Fruit fly (Drosophila melanogaster) whole organism, prepupa: Measurements from ENCODE around the gene CG1637.

Experiments
- Blimp-1 ChIP-seq: fragments of 200-800 bp; sonication (Bioruptor generic); optimal IDR thresholded peaks from 3 replicates; lab custom pipeline; 2017; ENCODE audit warnings: missing biosample characterization, missing genetic modification characterization, mild to moderate bottlenecking, moderate library complexity, missing genetic modification reagents
- CG10631 ChIP-seq: fragments of 200-800 bp; sonication (Bioruptor generic); optimal IDR thresholded peaks from 2 replicates; lab custom pipeline; 2016; ENCODE audit warnings: missing biosample characterization, missing genetic modification characterization
- CG10669 ChIP-seq: fragments of 200-800 bp; sonication (Bioruptor generic); optimal IDR thresholded peaks from 3 replicates; lab custom pipeline; 2018; ENCODE audit warnings: missing biosample characterization, mild to moderate bottlenecking, missing genetic modification characterization, moderate library complexity
- CG15336 ChIP-seq: fragments of 200-800 bp; sonication (Bioruptor generic); IDR thresholded peaks from 2 replicates; pipeline ENCODE4 v1.3.6; 2022; ENCODE audit warnings: missing biosample characterization, missing genetic modification characterization
- CG1621 ChIP-seq: fragments of 200-800 bp; sonication (Bioruptor generic); optimal IDR thresholded peaks from 3 replicates; lab custom pipeline; 2018; ENCODE audit warnings: missing biosample characterization, mild to moderate bottlenecking, missing genetic modification characterization
- CG3032 ChIP-seq: fragments of 200-800 bp; optimal IDR thresholded peaks from 2 replicates; lab custom pipeline; 2019; ENCODE audit warnings: missing biosample characterization, mild to moderate bottlenecking, missing genetic modification characterization, moderate library complexity
- CG31627 ChIP-seq: fragments of 200-800 bp; sonication (Bioruptor generic); optimal IDR thresholded peaks from 3 replicates; lab custom pipeline; 2016; ENCODE audit warnings: missing biosample characterization, missing genetic modification characterization
- CG32006 ChIP-seq: fragments of 200-800 bp; sonication (Bioruptor generic); optimal IDR thresholded peaks from 3 replicates; lab custom pipeline; 2017; ENCODE audit warnings: missing biosample characterization, mild to moderate bottlenecking, missing genetic modification characterization
- CG3919 ChIP-seq: fragments of 200-800 bp; sonication (Bioruptor generic); optimal IDR thresholded peaks from 3 replicates; lab custom pipeline; 2016; ENCODE audit warnings: missing biosample characterization, missing genetic modification characterization
- CG4318 ChIP-seq: fragments of 200-800 bp; sonication (Bioruptor generic); optimal IDR thresholded peaks from 3 replicates; lab custom pipeline; 2017; ENCODE audit warnings: missing biosample characterization, mild to moderate bottlenecking, missing genetic modification characterization
- CG6163 ChIP-seq: fragments of 200-800 bp; sonication (Bioruptor generic); IDR thresholded peaks from 3 replicates; pipeline ENCODE4 v1.3.6; 2022; ENCODE audit warnings: missing biosample characterization, missing genetic modification characterization
- CG6276 ChIP-seq: fragments of 200-800 bp; sonication (Bioruptor generic); optimal IDR thresholded peaks from 2 replicates; lab custom pipeline; 2017; ENCODE audit warnings: missing biosample characterization, mild to moderate bottlenecking, missing genetic modification characterization
- CG6792 ChIP-seq: fragments of 200-800 bp; sonication (Bioruptor generic); optimal IDR thresholded peaks from 3 replicates; lab custom pipeline; 2016; ENCODE audit warnings: missing biosample characterization, missing genetic modification characterization
- CG6854 ChIP-seq: fragments of 200-800 bp; sonication (Bioruptor generic); optimal IDR thresholded peaks from 2 replicates; lab custom pipeline; 2017; ENCODE audit warnings: missing biosample characterization, mild to moderate bottlenecking, missing genetic modification characterization
- CG7368 ChIP-seq: fragments of 200-800 bp; sonication (Bioruptor generic); optimal IDR thresholded peaks from 3 replicates; lab custom pipeline; 2016; ENCODE audit warnings: missing biosample characterization, missing genetic modification characterization
- CG8119 ChIP-seq: fragments of 200-800 bp; sonication (Bioruptor generic); IDR thresholded peaks from 3 replicates; pipeline ENCODE4 v1.3.6; 2022; ENCODE audit warnings: missing biosample characterization, missing genetic modification characterization
- CG8319 ChIP-seq: fragments of 200-800 bp; sonication (Bioruptor generic); optimal IDR thresholded peaks from 3 replicates; lab custom pipeline; 2016; ENCODE audit warnings: missing biosample characterization, missing genetic modification characterization
- CG8632 ChIP-seq: fragments of 200-800 bp; sonication (Bioruptor generic); optimal IDR thresholded peaks from 3 replicates; lab custom pipeline; 2016; ENCODE audit warnings: missing biosample characterization, missing genetic modification characterization
- CG9139 ChIP-seq: fragments of 200-800 bp; sonication (Bioruptor generic); optimal IDR thresholded peaks from 3 replicates; lab custom pipeline; 2017; ENCODE audit warnings: missing biosample characterization, mild to moderate bottlenecking, missing genetic modification characterization
- Eip78C ChIP-seq: fragments of 200-800 bp; sonication (Bioruptor generic); peaks from one replicate; lab custom pipeline; 2016; ENCODE audit warnings: missing biosample characterization, missing genetic modification characterization
- Eip93F ChIP-seq: fragments of 200-800 bp; sonication (Bioruptor generic); optimal IDR thresholded peaks from 2 replicates; lab custom pipeline; 2016; ENCODE audit warnings: missing biosample characterization, mild to moderate bottlenecking, missing genetic modification characterization
- Ets21C ChIP-seq: fragments of 200-800 bp; sonication (Bioruptor generic); optimal IDR thresholded peaks from 3 replicates; lab custom pipeline; 2016; ENCODE audit warnings: missing biosample characterization, missing genetic modification characterization
- Ets96B ChIP-seq: fragments of 200-800 bp; optimal IDR thresholded peaks from 2 replicates; lab custom pipeline; 2019; ENCODE audit warnings: missing biosample characterization, mild to moderate bottlenecking, missing genetic modification characterization, moderate library complexity
- Hr39 ChIP-seq: fragments of 200-800 bp; sonication (Bioruptor generic); optimal IDR thresholded peaks from 2 replicates; lab custom pipeline; 2016; ENCODE audit warnings: missing biosample characterization, missing genetic modification characterization
- Hr4 ChIP-seq: fragments of 200-800 bp; sonication (Bioruptor generic); optimal IDR thresholded peaks from 3 replicates; lab custom pipeline; 2016; ENCODE audit warnings: missing biosample characterization, missing genetic modification characterization
- Met ChIP-seq: fragments of 200-800 bp; sonication (Bioruptor generic); optimal IDR thresholded peaks from 3 replicates; lab custom pipeline; 2016; ENCODE audit warnings: missing biosample characterization, missing genetic modification characterization
- OdsH ChIP-seq: fragments of 200-800 bp; sonication (Bioruptor generic); optimal IDR thresholded peaks from 3 replicates; lab custom pipeline; 2016; ENCODE audit warnings: missing biosample characterization, missing genetic modification characterization
- Smox ChIP-seq: fragments of 200-800 bp; sonication (Bioruptor generic); optimal IDR thresholded peaks from 3 replicates; lab custom pipeline; 2016; ENCODE audit warnings: missing biosample characterization, missing genetic modification characterization
- Sox102F ChIP-seq: fragments of 200-800 bp; sonication (Bioruptor generic); optimal IDR thresholded peaks from 2 replicates; lab custom pipeline; 2016; ENCODE audit warnings: missing biosample characterization, mild to moderate bottlenecking, missing genetic modification characterization
- Sox14 ChIP-seq: fragments of 200-800 bp; sonication (Bioruptor generic); optimal IDR thresholded peaks from 3 replicates; lab custom pipeline; 2016; ENCODE audit warnings: missing biosample characterization, missing genetic modification characterization
- Sox15 ChIP-seq: fragments of 200-800 bp; sonication (Bioruptor generic); optimal IDR thresholded peaks from 3 replicates; lab custom pipeline; 2016; ENCODE audit warnings: missing biosample characterization, missing genetic modification characterization
- achi ChIP-seq: fragments of 200-800 bp; sonication (Bioruptor generic); optimal IDR thresholded peaks from 3 replicates; lab custom pipeline; 2016; ENCODE audit warnings: missing biosample characterization, missing genetic modification characterization
- acj6 ChIP-seq: fragments of 200-800 bp; sonication (Bioruptor generic); optimal IDR thresholded peaks from 3 replicates; lab custom pipeline; 2016; ENCODE audit warnings: missing biosample characterization, missing genetic modification characterization
- esn ChIP-seq: fragments of 200-800 bp; sonication (Bioruptor generic); optimal IDR thresholded peaks from 2 replicates; lab custom pipeline; 2016; ENCODE audit warnings: missing biosample characterization, mild to moderate bottlenecking, missing genetic modification characterization, moderate library complexity
- fd85E ChIP-seq: fragments of 200-800 bp; sonication (Bioruptor generic); optimal IDR thresholded peaks from 3 replicates; lab custom pipeline; 2016; ENCODE audit warnings: missing biosample characterization, missing genetic modification characterization
- fkh ChIP-seq: fragments of 200-800 bp; sonication (Bioruptor generic); optimal IDR thresholded peaks from 3 replicates; lab custom pipeline; 2017; ENCODE audit warnings: missing biosample characterization, mild to moderate bottlenecking, missing genetic modification characterization, moderate library complexity
- lz ChIP-seq: fragments of 200-800 bp; sonication (Bioruptor generic); optimal IDR thresholded peaks from 3 replicates; lab custom pipeline; 2016; ENCODE audit warnings: missing biosample characterization, missing genetic modification characterization
- salr ChIP-seq, 2 experiments: fragments of 200-800 bp; sonication (Bioruptor generic); optimal IDR thresholded peaks; 3 replicates each; lab custom pipeline; 2016 to 2018; ENCODE audit warnings: missing biosample characterization in 2 of 2, missing genetic modification characterization in 2 of 2, mild to moderate bottlenecking in 1 of 2
- spab ChIP-seq: fragments of 200-800 bp; sonication (Bioruptor generic); optimal IDR thresholded peaks from 2 replicates; lab custom pipeline; 2017; ENCODE audit warnings: missing biosample characterization, mild to moderate bottlenecking, missing genetic modification characterization, missing genetic modification reagents
- ss ChIP-seq, 2 experiments: fragments of 200-800 bp; sonication (Bioruptor generic); optimal IDR thresholded peaks; 2 replicates in 1 of 2; 3 replicates in 1 of 2; lab custom pipeline; 2017 to 2018; ENCODE audit warnings: mild to moderate bottlenecking in 2 of 2, missing biosample characterization in 2 of 2, missing genetic modification characterization in 2 of 2, moderate library complexity in 1 of 2
- svp ChIP-seq: fragments of 200-800 bp; sonication (Bioruptor generic); peaks from one replicate; lab custom pipeline; 2016; ENCODE audit warnings: missing biosample characterization, missing genetic modification characterization
- topi ChIP-seq: fragments of 200-800 bp; sonication (Bioruptor generic); optimal IDR thresholded peaks from 3 replicates; lab custom pipeline; 2016; ENCODE audit warnings: missing biosample characterization, missing genetic modification characterization
- vri ChIP-seq: fragments of 200-800 bp; sonication (Bioruptor generic); optimal IDR thresholded peaks from 3 replicates; lab custom pipeline; 2016; ENCODE audit warnings: missing biosample characterization, mild to moderate bottlenecking, missing genetic modification characterization

Gene CG1637

DNA sequence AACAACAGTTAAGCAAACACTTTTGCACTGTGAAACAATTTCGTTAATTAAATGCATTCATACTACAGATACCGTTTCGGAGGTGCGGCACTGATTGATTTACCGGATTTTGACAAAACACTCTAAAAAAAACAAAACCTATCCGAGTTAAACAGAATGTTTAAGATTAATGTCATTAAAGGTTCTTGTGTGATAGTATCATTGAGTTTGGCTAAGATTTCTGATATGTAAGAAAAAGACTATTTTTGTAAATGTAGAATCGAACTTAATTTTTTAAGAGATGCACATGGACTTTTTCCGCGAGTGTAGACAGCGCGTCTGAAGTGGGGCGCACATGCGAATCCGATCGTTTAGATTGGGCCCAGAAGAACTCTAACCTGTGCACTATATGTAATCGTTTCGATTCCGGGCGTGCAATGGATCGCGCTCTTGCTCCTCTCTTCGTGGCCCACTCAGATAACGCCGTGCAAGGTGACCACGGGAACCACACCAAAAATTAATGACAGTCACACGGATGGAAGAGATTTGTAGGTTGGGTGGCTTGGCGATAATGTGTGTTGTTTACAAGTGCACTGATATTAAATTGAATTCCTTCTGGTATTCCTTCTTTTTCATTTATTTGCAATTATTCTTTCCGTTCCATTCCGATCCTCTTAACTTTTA, 12.4 kb upstream of the CG1637 start:
- TF ChIP-seq Met (GFP tag; lab: Kevin White, UChicago): peak; percentile 8
- no peak for TF ChIP-seq CG8319 (GFP tag; lab: Kevin White, UChicago)
- peak; percentile 14 for TF ChIP-seq esn
- TF ChIP-seq OdsH: no peak
- TF ChIP-seq CG8119 (GFP tag; lab: Robert Waterston, UW): no peak
- TF ChIP-seq svp: peak; percentile 97
- peak; percentile 60 for TF ChIP-seq Eip78C
- peak; percentile 3 for TF ChIP-seq vri
- TF ChIP-seq CG31627: no peak
- peak; percentile 12 for TF ChIP-seq topi (GFP tag; lab: Kevin White, UChicago)

DNA sequence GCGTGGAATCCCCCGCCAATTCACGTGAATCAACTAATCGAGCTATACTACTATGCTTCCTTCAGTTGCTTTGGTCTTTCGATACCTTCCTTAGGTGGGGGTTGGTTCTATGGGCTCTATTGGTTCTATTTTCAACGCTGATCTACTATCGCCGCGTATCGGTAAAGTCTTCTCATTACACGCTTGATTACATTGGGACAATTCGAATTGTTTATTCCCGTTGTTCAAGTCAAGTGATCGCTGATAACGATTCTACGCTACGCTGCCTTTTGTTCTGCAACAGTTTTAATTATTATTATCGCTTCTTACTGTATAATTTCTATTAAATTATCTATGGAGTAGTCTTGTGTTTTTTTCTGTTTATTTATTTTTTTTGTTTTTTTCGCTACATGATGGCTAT, 9.9 kb upstream of the CG1637 start:
- peak; percentile 1 for TF ChIP-seq Eip78C
- no peak for TF ChIP-seq ss (GFP tag; optimal IDR thresholded peaks at IDR 0.05; lab: Kevin White, UChicago)
- TF ChIP-seq, all 60 proteins: peak for 1

DNA sequence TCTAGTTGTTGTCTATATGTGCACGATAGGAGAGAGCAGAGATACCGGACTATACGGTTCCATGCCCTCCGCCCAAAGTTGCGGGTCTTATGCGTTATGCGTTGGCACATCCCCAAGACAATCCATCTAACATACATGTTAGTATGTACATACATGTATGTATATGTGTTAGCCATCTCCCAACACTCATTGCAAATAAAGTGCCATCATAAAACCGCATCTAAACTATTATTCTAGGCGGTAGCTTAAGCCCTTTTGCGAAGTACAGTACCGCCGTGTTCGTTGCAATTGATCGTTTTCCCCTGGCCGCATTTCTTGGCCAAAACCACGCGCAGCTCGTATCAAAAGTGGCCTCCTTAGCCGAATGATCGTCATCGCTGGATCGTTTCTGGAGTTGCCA, 8.7 kb upstream of the CG1637 start:
- TF ChIP-seq CG32006 (GFP tag; lab: Kevin White, UChicago): peak; percentile 17
- TF ChIP-seq svp: peak; percentile 72
- TF ChIP-seq CG6163 (GFP tag; lab: Robert Waterston, UW): 0 out of 3 replicates have a peak, but pooled peaks have one; percentile 11
- peak; percentile 49 for TF ChIP-seq Eip78C
- no peak for TF ChIP-seq CG3919
- TF ChIP-seq CG1621 (tag; lab: Kevin White, UChicago): no peak

DNA sequence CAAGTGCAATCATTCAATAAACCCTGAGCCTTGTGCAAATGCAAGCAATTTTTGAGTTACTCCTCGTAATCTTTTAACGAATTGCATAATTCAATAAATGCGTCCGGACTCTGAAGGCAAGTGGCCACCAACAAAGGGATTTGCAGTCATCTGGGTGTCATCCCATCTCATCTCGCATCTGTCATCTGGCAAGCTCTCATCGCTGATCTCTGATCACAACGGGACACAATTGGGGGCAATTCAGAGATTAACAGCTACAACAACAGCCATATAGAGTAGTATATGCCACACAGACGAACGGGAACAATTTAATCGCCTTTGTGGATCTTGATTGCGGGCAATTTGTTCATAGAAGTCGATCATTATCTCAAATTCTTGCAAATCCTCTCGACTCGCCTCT, 6.0 kb upstream of the CG1637 start:
- no peak for TF ChIP-seq CG6792 (GFP tag; lab: Kevin White, UChicago)
- TF ChIP-seq CG6854 (GFP tag; lab: Kevin White, UChicago): no peak
- TF ChIP-seq CG15336 (GFP tag; lab: Robert Waterston, UW): no peak
- no peak for TF ChIP-seq Ets21C (GFP tag; lab: Kevin White, UChicago)
- TF ChIP-seq svp: peak; percentile 92

DNA sequence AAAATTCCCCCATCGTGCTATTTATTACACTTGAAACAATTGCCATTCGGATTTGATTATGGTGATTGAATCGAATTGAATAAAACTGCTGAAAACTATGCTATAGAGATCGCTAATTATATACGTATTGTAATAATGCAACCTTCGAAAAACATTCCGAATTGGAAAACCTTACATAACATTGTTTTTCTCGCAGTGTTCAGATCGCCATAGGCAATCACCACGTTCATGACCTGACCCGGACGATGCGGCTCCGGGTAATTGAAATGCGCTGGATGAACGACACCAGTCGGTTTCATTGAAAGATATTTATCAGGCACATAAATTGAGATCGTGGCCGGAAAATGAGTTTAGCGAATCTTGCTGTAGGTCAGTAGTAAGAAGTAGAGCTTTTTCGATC, 5.1 kb upstream of the CG1637 start:
- no peak for TF ChIP-seq ss (GFP tag; optimal IDR thresholded peaks at IDR 0.05; lab: Kevin White, UChicago)
- no peak for TF ChIP-seq fd85E (GFP tag; lab: Kevin White, UChicago)
- TF ChIP-seq Hr39: peak; percentile 26
- no peak for TF ChIP-seq Ets96B
- no peak for TF ChIP-seq CG4318
- peak; percentile 18 for TF ChIP-seq CG3919
- TF ChIP-seq CG15336 (GFP tag; lab: Robert Waterston, UW): no peak
- peak; percentile 24 for TF ChIP-seq Sox102F (GFP tag; lab: Kevin White, UChicago)
- TF ChIP-seq esn: peak; percentile 22
- TF ChIP-seq CG9139 (GFP tag; lab: Kevin White, UChicago): no peak
- no peak for TF ChIP-seq Blimp-1 (GFP tag; lab: Kevin White, UChicago)
- no peak for TF ChIP-seq OdsH
- no peak for TF ChIP-seq Smox (GFP tag; lab: Kevin White, UChicago)
- no peak for TF ChIP-seq CG10631 (GFP tag; lab: Kevin White, UChicago)
- peak; percentile 51 for TF ChIP-seq Eip78C
- TF ChIP-seq CG7368 (GFP tag; lab: Kevin White, UChicago): no peak
- TF ChIP-seq fkh: no peak
- no peak for TF ChIP-seq Hr4 (GFP tag; lab: Kevin White, UChicago)
- no peak for TF ChIP-seq CG8632 (GFP tag; lab: Kevin White, UChicago)
- TF ChIP-seq Sox15 (GFP tag; lab: Kevin White, UChicago): no peak
- TF ChIP-seq achi: no peak
- TF ChIP-seq Ets21C (GFP tag; lab: Kevin White, UChicago): no peak
- TF ChIP-seq topi (GFP tag; lab: Kevin White, UChicago): peak; percentile 31
- no peak for TF ChIP-seq CG3032 (tag; lab: Kevin White, UChicago)
- no peak for TF ChIP-seq CG6276 (GFP tag; lab: Kevin White, UChicago)
- peak; percentile 23 for TF ChIP-seq lz (GFP tag; lab: Kevin White, UChicago)
- peak; percentile 88 for TF ChIP-seq svp
- TF ChIP-seq Eip93F (GFP tag; lab: Kevin White, UChicago): no peak
- no peak for TF ChIP-seq spab (GFP tag; lab: Kevin White, UChicago)
- TF ChIP-seq salr (GFP tag; optimal IDR thresholded peaks at IDR 0.05; lab: Kevin White, UChicago): no peak
- TF ChIP-seq Sox14 (GFP tag; lab: Kevin White, UChicago): no peak
- no peak for TF ChIP-seq CG10669 (GFP tag; lab: Kevin White, UChicago)
- no peak for TF ChIP-seq acj6
